Worm (Caenorhabditis elegans): Measurements from ENCODE around the gene cct-5.

cct-5 gene

DNA sequence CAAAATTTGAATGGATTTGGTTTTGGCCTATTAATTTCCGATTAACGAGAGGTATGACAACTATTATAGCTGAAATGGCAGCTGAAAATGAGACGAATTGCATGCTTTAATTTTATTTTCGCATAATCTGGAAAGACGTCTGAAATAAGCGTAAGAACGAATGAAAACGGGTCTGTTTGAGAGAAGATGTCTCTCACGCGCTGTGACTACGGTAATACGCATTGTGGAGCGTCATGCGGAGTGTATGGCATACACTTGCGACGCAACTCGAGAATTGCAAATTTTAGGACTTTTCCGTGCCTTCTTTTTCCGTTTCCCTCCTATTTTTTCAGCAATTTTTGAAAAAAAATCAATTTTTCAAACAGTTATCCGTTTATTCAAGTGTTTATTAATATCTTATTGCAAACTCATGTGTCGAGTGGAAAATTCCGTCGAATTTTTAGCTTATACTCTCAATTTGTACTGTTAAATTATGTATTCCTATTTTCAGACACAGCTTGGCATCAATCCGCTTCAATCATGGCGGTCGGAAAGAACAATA, 32.4 kb downstream of the cct-5 start, which contains the start of gene rps-1 (continued):
- TF ChIP-seq egl-13 (tag; optimal IDR thresholded peaks at IDR 0.05) = peak; percentile 99
- TF ChIP-seq sup-37 (GFP tag; optimal IDR thresholded peaks at IDR 0.05) = peak; percentile 96
- peak; percentile 95 for TF ChIP-seq zip-4 (GFP tag; optimal IDR thresholded peaks at IDR 0.05)
- peak; percentile 95 for TF ChIP-seq ceh-88 (GFP tag; IDR thresholded peaks at IDR 0.05)
- peak; percentile 99 for TF ChIP-seq xbp-1 (tag; optimal IDR thresholded peaks at IDR 0.05)
- TF ChIP-seq alr-1 (tag; optimal IDR thresholded peaks at IDR 0.05; ENCODE audit: borderline replicate concordance) = no peak
- TF ChIP-seq pqm-1 (tag; optimal IDR thresholded peaks at IDR 0.05) = peak; percentile 50
- peak; percentile 67 for TF ChIP-seq ces-1 (GFP tag; optimal IDR thresholded peaks at IDR 0.05)
- TF ChIP-seq dpl-1 (GFP tag; optimal IDR thresholded peaks at IDR 0.05) = peak; percentile 93 to 94 (median 93)
- peak; percentile 77 to 81 for TF ChIP-seq egl-27 (tag; optimal IDR thresholded peaks at IDR 0.05)
- TF ChIP-seq hlh-4 (tag; optimal IDR thresholded peaks at IDR 0.05) = peak; percentile 67
- TF ChIP-seq fkh-8 (tag; optimal IDR thresholded peaks at IDR 0.05) = peak; percentile 99
- peak; percentile 99 for TF ChIP-seq dsc-1 (tag; optimal IDR thresholded peaks at IDR 0.05)
- TF ChIP-seq lin-15B (tag; optimal IDR thresholded peaks at IDR 0.05) = peak; percentile 94
- peak; percentile 59 for TF ChIP-seq zag-1 (tag; optimal IDR thresholded peaks at IDR 0.05)
- peak in 1 of 2 experiments; percentile 98 for TF ChIP-seq ztf-11 (tag; optimal IDR thresholded peaks at IDR 0.05)
- TF ChIP-seq nhr-28 (tag; optimal IDR thresholded peaks at IDR 0.05) = peak; percentile 60
- peak; percentile 95 for TF ChIP-seq skn-1 (tag; optimal IDR thresholded peaks at IDR 0.05)
- TF ChIP-seq aha-1 (tag; optimal IDR thresholded peaks at IDR 0.05) = peak; percentile 91
- TF ChIP-seq tlp-1 (tag; optimal IDR thresholded peaks at IDR 0.05) = no peak
- peak; percentile 99 for TF ChIP-seq isw-1 (GFP tag; IDR thresholded peaks at IDR 0.05)
- peak; percentile 99 for TF ChIP-seq nhr-19 (GFP tag; conservative IDR thresholded peaks at IDR 0.05)
- TF ChIP-seq fos-1 (tag; optimal IDR thresholded peaks at IDR 0.05) = peak; percentile 96
- peak; percentile 98 for TF ChIP-seq fkh-10 (GFP tag; optimal IDR thresholded peaks at IDR 0.05)
- TF ChIP-seq pag-3 (tag; optimal IDR thresholded peaks at IDR 0.05; ENCODE audit: borderline replicate concordance, insufficient read depth) = peak; percentile 33
- peak; percentile 65 for TF ChIP-seq ceh-90 (tag; optimal IDR thresholded peaks at IDR 0.05)
- peak; percentile 83 for TF ChIP-seq C34B4.2 (tag; optimal IDR thresholded peaks at IDR 0.05)
- peak; percentile 95 for TF ChIP-seq sox-4 (tag; optimal IDR thresholded peaks at IDR 0.05)
- peak; percentile 96 for TF ChIP-seq grh-1 (GFP tag; IDR thresholded peaks at IDR 0.05)
- TF ChIP-seq C04F5.9 (tag; optimal IDR thresholded peaks at IDR 0.05) = peak; percentile 97
- TF ChIP-seq unc-130 (tag; optimal IDR thresholded peaks at IDR 0.05) = peak; percentile 99
- TF ChIP-seq vab-15 (tag; optimal IDR thresholded peaks at IDR 0.05) = peak; percentile 96

DNA sequence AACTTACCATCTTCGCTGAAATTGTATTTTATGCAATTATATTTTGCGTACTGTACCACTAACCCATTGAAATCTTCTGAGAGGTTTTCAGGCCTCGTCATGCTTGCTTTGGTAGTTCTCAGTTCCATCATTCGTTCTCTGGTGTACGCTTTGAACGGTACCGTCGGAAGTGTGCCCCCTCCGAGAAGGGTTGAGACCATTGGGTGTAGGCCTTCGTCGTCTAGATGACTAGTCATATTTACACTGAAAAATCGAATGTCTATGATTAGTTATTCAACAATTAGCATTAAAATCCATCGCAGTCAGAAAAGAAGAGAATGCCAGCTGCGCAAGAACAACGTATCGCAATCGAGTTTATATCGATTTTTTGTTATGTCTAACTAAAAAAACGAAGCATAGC, 33.0 kb downstream of the cct-5 start, which contains the start of gene ifet-1:
ifet-1 (minus strand) TSS at position 243 of the 400 bp plus-strand sequence.
- TF ChIP-seq egl-27 (tag; optimal IDR thresholded peaks at IDR 0.05) = no peak
- no peak for TF ChIP-seq jun-1 (tag; optimal IDR thresholded peaks at IDR 0.05)
- no peak for TF ChIP-seq ets-5 (GFP tag; IDR thresholded peaks at IDR 0.05)
- TF ChIP-seq nhr-85 (tag) = peak; percentile 18

DNA sequence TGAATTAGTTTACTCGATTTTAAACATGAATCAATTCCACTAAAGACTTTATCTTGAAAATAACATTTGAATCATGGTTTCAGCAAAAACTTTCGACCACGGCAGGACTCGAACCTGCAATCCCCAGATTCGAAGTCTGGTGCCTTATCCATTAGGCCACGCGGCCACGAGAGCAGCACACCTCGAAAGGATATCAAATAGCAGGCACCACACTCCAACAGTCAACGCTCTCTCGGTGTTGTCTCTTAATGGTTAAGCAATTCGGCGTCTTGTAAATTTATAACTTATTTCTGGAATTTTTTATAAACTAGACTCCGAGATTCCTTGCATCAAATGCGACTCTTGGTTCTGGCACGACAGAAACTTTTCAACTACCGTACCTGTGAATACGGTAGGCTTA, 37.1 kb downstream of the cct-5 start:
- TF ChIP-seq swsn-7 (tag; optimal IDR thresholded peaks at IDR 0.05) (peak; percentile 62), pax-3 (tag; optimal IDR thresholded peaks at IDR 0.05) (no peak), grh-1 (GFP tag; IDR thresholded peaks at IDR 0.05) (peak; percentile 16; the same call in 1 of the 2 replicates), fos-1 (tag; optimal IDR thresholded peaks at IDR 0.05) (peak; percentile 19), mab-9 (GFP tag; IDR thresholded peaks at IDR 0.05) (no peak), fkh-8 (tag; optimal IDR thresholded peaks at IDR 0.05) (peak; percentile 78), isw-1 (GFP tag; IDR thresholded peaks at IDR 0.05) (no peak; the same call in 1 of the 2 replicates), sptf-1 (tag; optimal IDR thresholded peaks at IDR 0.05) (no peak), snpc-4 (tag; optimal IDR thresholded peaks at IDR 0.05) (no peak), mdl-1 (tag; optimal IDR thresholded peaks at IDR 0.05) (peak in 1 of 2 experiments; percentile 34), sup-37 (GFP tag; optimal IDR thresholded peaks at IDR 0.05) (no peak), unc-62 (GFP tag; optimal IDR thresholded peaks at IDR 0.05) (no peak), nhr-76 (tag; optimal IDR thresholded peaks at IDR 0.05) (no peak), snu-23 (GFP tag; optimal IDR thresholded peaks at IDR 0.05) (peak; percentile 82), efl-1 (optimal IDR thresholded peaks at IDR 0.05) (peak; percentile 48 to 54), efl-1 (GFP tag; optimal IDR thresholded peaks at IDR 0.05 in 1 of 2) (peak; percentile 27 to 93), lin-15B (tag; optimal IDR thresholded peaks at IDR 0.05) (no peak), tlp-1 (tag; optimal IDR thresholded peaks at IDR 0.05) (no peak), zip-4 (GFP tag; optimal IDR thresholded peaks at IDR 0.05) (no peak), hpl-2 (GFP tag; optimal IDR thresholded peaks at IDR 0.05) (no peak), hlh-17 (GFP tag; optimal IDR thresholded peaks at IDR 0.05; ENCODE audit: borderline replicate concordance) (no peak), ets-5 (GFP tag; IDR thresholded peaks at IDR 0.05) (no peak), lir-3 (tag; optimal IDR thresholded peaks at IDR 0.05; ENCODE audit: poor library complexity) (peak; percentile 82)

Data from whole organism, L1 larva.